Fruit fly (Drosophila melanogaster) whole organism, prepupa: ENCODE data around the gene sunn.

Experiments used
- Blimp-1 ChIP-seq: fragments of 200-800 bp; sonication (Bioruptor generic); optimal IDR thresholded peaks from 3 replicates; lab custom pipeline; 2017; ENCODE audit warnings: missing biosample characterization, missing genetic modification characterization, mild to moderate bottlenecking, moderate library complexity, missing genetic modification reagents
- CG10631 ChIP-seq: fragments of 200-800 bp; sonication (Bioruptor generic); optimal IDR thresholded peaks from 2 replicates; lab custom pipeline; 2016; ENCODE audit warnings: missing biosample characterization, missing genetic modification characterization
- CG10669 ChIP-seq: fragments of 200-800 bp; sonication (Bioruptor generic); optimal IDR thresholded peaks from 3 replicates; lab custom pipeline; 2018; ENCODE audit warnings: missing biosample characterization, mild to moderate bottlenecking, missing genetic modification characterization, moderate library complexity
- CG11294 ChIP-seq: fragments of 200-800 bp; sonication (Bioruptor generic); IDR thresholded peaks from 2 replicates; pipeline ENCODE4 v1.3.6; 2022; ENCODE audit warnings: missing biosample characterization, missing genetic modification characterization
- CG11762 ChIP-seq: fragments of 200-800 bp; sonication (Bioruptor generic); optimal IDR thresholded peaks from 3 replicates; lab custom pipeline; 2016; ENCODE audit warnings: missing biosample characterization, missing genetic modification characterization; ENCODE audit not compliant: insufficient read depth
- CG11902 ChIP-seq: fragments of 200-800 bp; sonication (Bioruptor generic); optimal IDR thresholded peaks from 3 replicates; lab custom pipeline; 2016; ENCODE audit warnings: missing biosample characterization, missing genetic modification characterization
- CG15336 ChIP-seq: fragments of 200-800 bp; sonication (Bioruptor generic); IDR thresholded peaks from 2 replicates; pipeline ENCODE4 v1.3.6; 2022; ENCODE audit warnings: missing biosample characterization, missing genetic modification characterization
- CG1621 ChIP-seq: fragments of 200-800 bp; sonication (Bioruptor generic); optimal IDR thresholded peaks from 3 replicates; lab custom pipeline; 2018; ENCODE audit warnings: missing biosample characterization, mild to moderate bottlenecking, missing genetic modification characterization
- CG16779 ChIP-seq: fragments of 200-800 bp; sonication (Bioruptor generic); optimal IDR thresholded peaks from 3 replicates; lab custom pipeline; 2017; ENCODE audit warnings: missing biosample characterization, mild to moderate bottlenecking, missing genetic modification characterization
- CG3032 ChIP-seq: fragments of 200-800 bp; optimal IDR thresholded peaks from 2 replicates; lab custom pipeline; 2019; ENCODE audit warnings: missing biosample characterization, mild to moderate bottlenecking, missing genetic modification characterization, moderate library complexity
- CG32006 ChIP-seq: fragments of 200-800 bp; sonication (Bioruptor generic); optimal IDR thresholded peaks from 3 replicates; lab custom pipeline; 2017; ENCODE audit warnings: missing biosample characterization, mild to moderate bottlenecking, missing genetic modification characterization
- CG34406 ChIP-seq: fragments of 200-800 bp; sonication (Bioruptor generic); optimal IDR thresholded peaks from 3 replicates; lab custom pipeline; 2016; ENCODE audit warnings: missing biosample characterization, missing genetic modification characterization
- CG4318 ChIP-seq: fragments of 200-800 bp; sonication (Bioruptor generic); optimal IDR thresholded peaks from 3 replicates; lab custom pipeline; 2017; ENCODE audit warnings: missing biosample characterization, mild to moderate bottlenecking, missing genetic modification characterization
- CG6163 ChIP-seq: fragments of 200-800 bp; sonication (Bioruptor generic); IDR thresholded peaks from 3 replicates; pipeline ENCODE4 v1.3.6; 2022; ENCODE audit warnings: missing biosample characterization, missing genetic modification characterization
- CG6792 ChIP-seq: fragments of 200-800 bp; sonication (Bioruptor generic); optimal IDR thresholded peaks from 3 replicates; lab custom pipeline; 2016; ENCODE audit warnings: missing biosample characterization, missing genetic modification characterization
- CG6854 ChIP-seq: fragments of 200-800 bp; sonication (Bioruptor generic); optimal IDR thresholded peaks from 2 replicates; lab custom pipeline; 2017; ENCODE audit warnings: missing biosample characterization, mild to moderate bottlenecking, missing genetic modification characterization
- CG7368 ChIP-seq: fragments of 200-800 bp; sonication (Bioruptor generic); optimal IDR thresholded peaks from 3 replicates; lab custom pipeline; 2016; ENCODE audit warnings: missing biosample characterization, missing genetic modification characterization
- CG8119 ChIP-seq: fragments of 200-800 bp; sonication (Bioruptor generic); IDR thresholded peaks from 3 replicates; pipeline ENCODE4 v1.3.6; 2022; ENCODE audit warnings: missing biosample characterization, missing genetic modification characterization
- CG8319 ChIP-seq: fragments of 200-800 bp; sonication (Bioruptor generic); optimal IDR thresholded peaks from 3 replicates; lab custom pipeline; 2016; ENCODE audit warnings: missing biosample characterization, missing genetic modification characterization
- CG8632 ChIP-seq: fragments of 200-800 bp; sonication (Bioruptor generic); optimal IDR thresholded peaks from 3 replicates; lab custom pipeline; 2016; ENCODE audit warnings: missing biosample characterization, missing genetic modification characterization
- Eip75B ChIP-seq: fragments of 200-800 bp; sonication (Bioruptor generic); optimal IDR thresholded peaks from 3 replicates; lab custom pipeline; 2016; ENCODE audit warnings: missing biosample characterization, missing genetic modification characterization
- Eip78C ChIP-seq: fragments of 200-800 bp; sonication (Bioruptor generic); peaks from one replicate; lab custom pipeline; 2016; ENCODE audit warnings: missing biosample characterization, missing genetic modification characterization
- Eip93F ChIP-seq: fragments of 200-800 bp; sonication (Bioruptor generic); optimal IDR thresholded peaks from 2 replicates; lab custom pipeline; 2016; ENCODE audit warnings: missing biosample characterization, mild to moderate bottlenecking, missing genetic modification characterization
- Ets21C ChIP-seq: fragments of 200-800 bp; sonication (Bioruptor generic); optimal IDR thresholded peaks from 3 replicates; lab custom pipeline; 2016; ENCODE audit warnings: missing biosample characterization, missing genetic modification characterization
- Ets96B ChIP-seq: fragments of 200-800 bp; optimal IDR thresholded peaks from 2 replicates; lab custom pipeline; 2019; ENCODE audit warnings: missing biosample characterization, mild to moderate bottlenecking, missing genetic modification characterization, moderate library complexity
- Gug ChIP-seq: fragments of 200-800 bp; sonication (Bioruptor generic); IDR thresholded peaks from 2 replicates; pipeline ENCODE4 v1.3.6; 2022; ENCODE audit warnings: missing biosample characterization, missing genetic modification characterization
- Hr38 ChIP-seq: sonication (Bioruptor generic); optimal IDR thresholded peaks from 2 replicates; lab custom pipeline; 2016; ENCODE audit warnings: missing biosample characterization, missing genetic modification characterization
- Hr39 ChIP-seq: fragments of 200-800 bp; sonication (Bioruptor generic); optimal IDR thresholded peaks from 2 replicates; lab custom pipeline; 2016; ENCODE audit warnings: missing biosample characterization, missing genetic modification characterization
- Hr4 ChIP-seq: fragments of 200-800 bp; sonication (Bioruptor generic); optimal IDR thresholded peaks from 3 replicates; lab custom pipeline; 2016; ENCODE audit warnings: missing biosample characterization, missing genetic modification characterization
- Lpt ChIP-seq: fragments of 200-800 bp; sonication (Bioruptor generic); optimal IDR thresholded peaks from 3 replicates; lab custom pipeline; 2016; ENCODE audit warnings: missing biosample characterization, missing genetic modification characterization
- Met ChIP-seq: fragments of 200-800 bp; sonication (Bioruptor generic); optimal IDR thresholded peaks from 3 replicates; lab custom pipeline; 2016; ENCODE audit warnings: missing biosample characterization, missing genetic modification characterization
- OdsH ChIP-seq: fragments of 200-800 bp; sonication (Bioruptor generic); optimal IDR thresholded peaks from 3 replicates; lab custom pipeline; 2016; ENCODE audit warnings: missing biosample characterization, missing genetic modification characterization
- Sox102F ChIP-seq: fragments of 200-800 bp; sonication (Bioruptor generic); optimal IDR thresholded peaks from 2 replicates; lab custom pipeline; 2016; ENCODE audit warnings: missing biosample characterization, mild to moderate bottlenecking, missing genetic modification characterization
- Sox15 ChIP-seq: fragments of 200-800 bp; sonication (Bioruptor generic); optimal IDR thresholded peaks from 3 replicates; lab custom pipeline; 2016; ENCODE audit warnings: missing biosample characterization, missing genetic modification characterization
- achi ChIP-seq: fragments of 200-800 bp; sonication (Bioruptor generic); optimal IDR thresholded peaks from 3 replicates; lab custom pipeline; 2016; ENCODE audit warnings: missing biosample characterization, missing genetic modification characterization
- cyc ChIP-seq: fragments of 200-800 bp; sonication (Bioruptor generic); optimal IDR thresholded peaks from 3 replicates; lab custom pipeline; 2016; ENCODE audit warnings: missing biosample characterization, missing genetic modification characterization
- dac ChIP-seq: fragments of 200-800 bp; sonication (Bioruptor generic); optimal IDR thresholded peaks from 2 replicates; lab custom pipeline; 2017; ENCODE audit warnings: missing biosample characterization, mild to moderate bottlenecking, missing genetic modification characterization
- eg ChIP-seq: fragments of 200-800 bp; sonication (Bioruptor generic); IDR thresholded peaks from 3 replicates; pipeline ENCODE4 v1.3.6; 2022; ENCODE audit warnings: missing biosample characterization, missing genetic modification characterization
- fd59A ChIP-seq: fragments of 200-800 bp; sonication (Bioruptor generic); optimal IDR thresholded peaks from 2 replicates; lab custom pipeline; 2017; ENCODE audit warnings: missing biosample characterization, mild to moderate bottlenecking, missing genetic modification characterization, missing genetic modification reagents
- fd85E ChIP-seq: fragments of 200-800 bp; sonication (Bioruptor generic); optimal IDR thresholded peaks from 3 replicates; lab custom pipeline; 2016; ENCODE audit warnings: missing biosample characterization, missing genetic modification characterization
- fkh ChIP-seq: fragments of 200-800 bp; sonication (Bioruptor generic); optimal IDR thresholded peaks from 3 replicates; lab custom pipeline; 2017; ENCODE audit warnings: missing biosample characterization, mild to moderate bottlenecking, missing genetic modification characterization, moderate library complexity
- lz ChIP-seq: fragments of 200-800 bp; sonication (Bioruptor generic); optimal IDR thresholded peaks from 3 replicates; lab custom pipeline; 2016; ENCODE audit warnings: missing biosample characterization, missing genetic modification characterization
- net ChIP-seq: fragments of 200-800 bp; sonication (Bioruptor generic); optimal IDR thresholded peaks from 3 replicates; lab custom pipeline; 2016; ENCODE audit warnings: missing biosample characterization, missing genetic modification characterization
- pdm3 ChIP-seq: fragments of 200-800 bp; sonication (Bioruptor generic); optimal IDR thresholded peaks from 3 replicates; lab custom pipeline; 2016; ENCODE audit warnings: missing biosample characterization, missing genetic modification characterization
- salr ChIP-seq, 2 experiments: fragments of 200-800 bp; sonication (Bioruptor generic); optimal IDR thresholded peaks; 3 replicates each; lab custom pipeline; 2016 to 2018; ENCODE audit warnings: missing biosample characterization in 2 of 2, missing genetic modification characterization in 2 of 2, mild to moderate bottlenecking in 1 of 2
- spab ChIP-seq: fragments of 200-800 bp; sonication (Bioruptor generic); optimal IDR thresholded peaks from 2 replicates; lab custom pipeline; 2017; ENCODE audit warnings: missing biosample characterization, mild to moderate bottlenecking, missing genetic modification characterization, missing genetic modification reagents
- ss ChIP-seq, 2 experiments: fragments of 200-800 bp; sonication (Bioruptor generic); optimal IDR thresholded peaks; 2 replicates in 1 of 2; 3 replicates in 1 of 2; lab custom pipeline; 2017 to 2018; ENCODE audit warnings: mild to moderate bottlenecking in 2 of 2, missing biosample characterization in 2 of 2, missing genetic modification characterization in 2 of 2, moderate library complexity in 1 of 2
- topi ChIP-seq: fragments of 200-800 bp; sonication (Bioruptor generic); optimal IDR thresholded peaks from 3 replicates; lab custom pipeline; 2016; ENCODE audit warnings: missing biosample characterization, missing genetic modification characterization
- vri ChIP-seq: fragments of 200-800 bp; sonication (Bioruptor generic); optimal IDR thresholded peaks from 3 replicates; lab custom pipeline; 2016; ENCODE audit warnings: missing biosample characterization, mild to moderate bottlenecking, missing genetic modification characterization

Gene sunn

dm6 chr3L:11712839-11713238 is 15.3 kb upstream of the sunn start (continued):
- TF ChIP-seq Eip93F (GFP tag; lab: Kevin White, UChicago) (no peak), OdsH (GFP tag; lab: Kevin White, UChicago) (peak; percentile 16), achi (no peak), CG15336 (GFP tag; lab: Robert Waterston, UW) (no peak), dac (GFP tag; lab: Kevin White, UChicago) (no peak), Met (GFP tag; lab: Kevin White, UChicago) (no peak), Hr4 (GFP tag; lab: Kevin White, UChicago) (no peak), CG11294 (GFP tag; lab: Robert Waterston, UW) (no peak), pdm3 (GFP tag; lab: Kevin White, UChicago) (no peak), CG4318 (no peak), salr (GFP tag; optimal IDR thresholded peaks at IDR 0.05; lab: Kevin White, UChicago) (no peak), CG6163 (GFP tag; lab: Robert Waterston, UW) (0 out of 3 replicates have a peak, but pooled peaks have one; percentile 35), Sox15 (GFP tag; lab: Kevin White, UChicago) (no peak), CG8632 (GFP tag; lab: Kevin White, UChicago) (no peak), CG10631 (peak; percentile 29), Lpt (GFP tag; lab: Kevin White, UChicago) (no peak), Hr39 (GFP tag; lab: Kevin White, UChicago) (no peak)
- TF ChIP-seq, all 60 proteins: peak for 14

- TF ChIP-seq Ets96B (tag; lab: Kevin White, UChicago) = no peak
- TF ChIP-seq Ets21C (GFP tag; lab: Kevin White, UChicago) = no peak
- no peak for TF ChIP-seq CG16779 (tag; lab: Kevin White, UChicago)
- TF ChIP-seq Sox15 (GFP tag; lab: Kevin White, UChicago) = no peak
- TF ChIP-seq CG7368 (GFP tag; lab: Kevin White, UChicago) = no peak
- peak; percentile 0 for TF ChIP-seq net (GFP tag; lab: Kevin White, UChicago)
- no peak for TF ChIP-seq CG6163 (GFP tag; lab: Robert Waterston, UW)
- TF ChIP-seq dac (GFP tag; lab: Kevin White, UChicago) = no peak
- TF ChIP-seq CG10669 = no peak
- TF ChIP-seq fd59A (GFP tag; lab: Kevin White, UChicago) = no peak
- no peak for TF ChIP-seq CG6792 (GFP tag; lab: Kevin White, UChicago)
- TF ChIP-seq Hr38 (GFP tag; lab: Kevin White, UChicago) = no peak
- TF ChIP-seq Eip78C = peak; percentile 31
- no peak for TF ChIP-seq Gug (GFP tag; lab: Robert Waterston, UW)
- no peak for TF ChIP-seq lz (GFP tag; lab: Kevin White, UChicago)
- no peak for TF ChIP-seq CG11294 (GFP tag; lab: Robert Waterston, UW)
- no peak for TF ChIP-seq CG8632 (GFP tag; lab: Kevin White, UChicago)
- TF ChIP-seq CG8319 = no peak
- TF ChIP-seq CG32006 (GFP tag; lab: Kevin White, UChicago) = no peak
- TF ChIP-seq Blimp-1 (GFP tag; lab: Kevin White, UChicago) = no peak
- TF ChIP-seq CG1621 (tag; lab: Kevin White, UChicago) = peak; percentile 91
- TF ChIP-seq vri (GFP tag; lab: Kevin White, UChicago) = no peak
- TF ChIP-seq CG6854 (GFP tag; lab: Kevin White, UChicago) = peak; percentile 36
- TF ChIP-seq Hr39 (GFP tag; lab: Kevin White, UChicago) = no peak
- no peak for TF ChIP-seq fkh (GFP tag; lab: Kevin White, UChicago)
- TF ChIP-seq CG10631 = no peak
- no peak for TF ChIP-seq OdsH (GFP tag; lab: Kevin White, UChicago)
- no peak for TF ChIP-seq CG11762 (GFP tag; lab: Kevin White, UChicago)
- TF ChIP-seq spab (GFP tag; lab: Kevin White, UChicago) = no peak
- TF ChIP-seq CG11902 = no peak
- no peak for TF ChIP-seq CG34406 (GFP tag; lab: Kevin White, UChicago)
- TF ChIP-seq fd85E (GFP tag; lab: Kevin White, UChicago) = no peak
- no peak for TF ChIP-seq Sox102F
- TF ChIP-seq eg (GFP tag; lab: Robert Waterston, UW) = 0 out of 3 replicates have a peak, but pooled peaks have one; percentile 39
- TF ChIP-seq Lpt (GFP tag; lab: Kevin White, UChicago) = no peak
- TF ChIP-seq CG3032 (tag; lab: Kevin White, UChicago) = no peak
- TF ChIP-seq Eip75B (GFP tag; lab: Kevin White, UChicago) = peak; percentile 2
- TF ChIP-seq ss (GFP tag; optimal IDR thresholded peaks at IDR 0.05; lab: Kevin White, UChicago) = no peak
- TF ChIP-seq CG15336 (GFP tag; lab: Robert Waterston, UW) = 0 out of 2 replicates have a peak, but pooled peaks have one; percentile 28
- TF ChIP-seq CG8119 (GFP tag; lab: Robert Waterston, UW) = 0 out of 3 replicates have a peak, but pooled peaks have one; percentile 31
- no peak for TF ChIP-seq topi (GFP tag; lab: Kevin White, UChicago)
- no peak for TF ChIP-seq cyc (GFP tag; lab: Kevin White, UChicago)
Observed at dm6 chr3L:11715187-11715586, 13.0 kb upstream of the sunn start, which contains the start of gene CG14132. Gene CG14132, minus strand, starts transcription at chr3L:11715285.
